Worm (Caenorhabditis elegans) whole organism, late embryonic: Measurements from ENCODE around the gene thn-1.

Experiments
- C08G9.2 ChIP-seq: sonication (generic microtip); optimal IDR thresholded peaks from 2 replicates; lab custom pipeline; 2016; ENCODE audit warnings: mild to moderate bottlenecking, missing genetic modification characterization, moderate library complexity, missing compliant biosample characterization
- ama-1 ChIP-seq: fragments of 150-350 bp; optimal IDR thresholded peaks from 2 replicates; lab custom pipeline; 2014
- ceh-9 ChIP-seq: sonication (generic microtip); optimal IDR thresholded peaks from 2 replicates; lab custom pipeline; 2016; ENCODE audit warnings: mild to moderate bottlenecking, missing genetic modification characterization, inconsistent platforms, missing compliant biosample characterization
- elt-2 ChIP-seq: sonication (generic microtip); optimal IDR thresholded peaks from 2 replicates; lab custom pipeline; 2016; ENCODE audit warnings: missing genetic modification reagents, missing genetic modification characterization, missing compliant biosample characterization
- fkh-10 ChIP-seq: fragments of 150-350 bp; optimal IDR thresholded peaks from 2 replicates; lab custom pipeline; 2014; ENCODE audit warnings: missing biosample characterization, missing genetic modification reagents, missing genetic modification characterization
- nhr-11 ChIP-seq: fragments of 150-350 bp; optimal IDR thresholded peaks from 2 replicates; lab custom pipeline; 2014; ENCODE audit warnings: missing biosample characterization, missing genetic modification characterization
- pha-4 ChIP-seq: fragments of 150-350 bp; optimal IDR thresholded peaks from 2 replicates; lab custom pipeline; 2018; ENCODE audit warnings: missing biosample characterization, missing genetic modification reagents, missing genetic modification characterization
- pqm-1 ChIP-seq: sonication (generic microtip); optimal IDR thresholded peaks from 2 replicates; lab custom pipeline; 2016; ENCODE audit warnings: missing genetic modification characterization, missing compliant biosample characterization
- rnt-1 ChIP-seq: sonication (generic microtip); optimal IDR thresholded peaks from 2 replicates; lab custom pipeline; 2016; ENCODE audit warnings: missing genetic modification characterization, missing compliant biosample characterization
- sdc-2 ChIP-seq: sonication (generic microtip); optimal IDR thresholded peaks from 2 replicates; lab custom pipeline; 2016; ENCODE audit warnings: missing genotype, missing genetic modification characterization, missing compliant biosample characterization
- sox-4 ChIP-seq: sonication (generic microtip); optimal IDR thresholded peaks from 2 replicates; lab custom pipeline; 2017; ENCODE audit warnings: mild to moderate bottlenecking, missing genetic modification characterization, inconsistent platforms, missing compliant biosample characterization

DNA sequence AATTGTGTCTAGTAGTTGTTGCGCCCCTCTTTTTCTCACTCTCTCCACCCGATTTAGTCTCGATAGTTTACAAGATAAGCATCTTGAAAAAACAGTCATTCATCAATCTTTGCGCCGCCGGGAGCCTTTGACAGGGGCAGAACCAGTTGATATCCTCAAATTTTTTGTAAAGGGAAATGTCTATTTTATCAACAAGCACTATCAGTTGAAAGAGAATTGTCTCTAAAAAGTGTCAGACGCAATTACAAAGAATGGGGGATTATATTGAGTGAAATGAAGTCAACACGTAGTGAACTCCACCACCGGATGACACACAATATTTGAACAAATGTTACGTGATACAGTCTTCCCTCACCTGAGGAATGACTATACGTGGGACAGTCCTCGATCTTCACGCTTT, 45.7 kb upstream of the thn-1 start:
- no peak for TF ChIP-seq sox-4 (tag; lab: Kevin White, UChicago)
- no peak for TF ChIP-seq C08G9.2 (tag; lab: Kevin White, UChicago)
- no peak for TF ChIP-seq ceh-9 (tag; lab: Kevin White, UChicago)
- no peak for TF ChIP-seq pqm-1 (tag; lab: Kevin White, UChicago)
- no peak for TF ChIP-seq sdc-2 (tag; lab: Kevin White, UChicago)
- TF ChIP-seq pha-4 (tag; lab: Kevin White, UChicago): no peak
- no peak for TF ChIP-seq rnt-1 (tag; lab: Kevin White, UChicago)
- no peak for TF ChIP-seq nhr-11 (tag; lab: Kevin White, UChicago)
- TF ChIP-seq elt-2 (tag; lab: Kevin White, UChicago): no peak
- TF ChIP-seq ama-1: no peak
- TF ChIP-seq fkh-10 (GFP tag; lab: Kevin White, UChicago): no peak
